Fruit fly (Drosophila melanogaster): Measurements from ENCODE around the gene CG11693.

The CG11693 gene

DNA sequence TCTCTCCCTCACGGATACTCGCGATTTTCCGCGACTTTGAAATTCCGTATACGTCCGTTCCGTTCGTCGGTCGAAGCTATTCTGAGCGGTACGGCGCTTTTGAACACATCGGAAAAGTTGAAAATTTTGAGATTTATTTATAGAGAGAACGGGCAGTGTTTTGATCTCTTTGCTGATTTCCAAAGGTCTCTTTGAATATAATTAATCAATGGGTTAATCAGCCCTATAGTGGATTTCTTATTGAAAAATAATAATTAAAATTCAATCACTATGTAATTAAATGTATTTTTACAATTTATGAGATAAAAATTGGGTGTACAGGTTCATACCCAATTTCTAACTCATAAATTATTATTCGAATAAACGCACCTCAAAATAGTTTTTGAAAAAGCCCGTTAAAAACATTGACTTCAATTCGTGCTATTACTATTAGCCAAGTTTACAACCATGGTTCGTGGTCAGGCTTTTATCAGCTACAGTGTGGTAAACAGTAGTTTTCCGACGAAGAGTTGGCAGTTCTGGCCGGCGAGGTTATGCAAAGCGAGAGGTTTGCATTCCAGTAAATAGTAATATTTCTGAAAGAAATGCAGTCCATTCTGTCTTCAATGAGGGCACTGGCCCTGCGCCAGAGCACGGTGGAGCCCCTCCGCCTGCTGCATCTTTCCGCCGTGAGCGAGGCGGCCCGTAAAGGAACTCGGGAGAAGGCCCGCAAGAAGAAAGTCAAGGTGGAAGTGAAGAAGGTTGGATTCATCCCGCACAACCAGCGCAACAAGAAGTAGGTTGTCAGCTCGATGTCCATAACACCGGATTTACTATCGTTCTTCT, 9.4 kb downstream of the CG11693 start, which contains the start of the genes CG9626 and mRpL1:
CG9626 (minus strand) TSS at position 51 of the 825 bp plus-strand sequence.
mRpL1 (plus strand) TSS at position 513 of the 825 bp plus-strand sequence.
- TF ChIP-seq Myc (optimal IDR thresholded peaks at IDR 0.05) (no peak), ttk (optimal IDR thresholded peaks at IDR 0.05) (no peak), psq (optimal IDR thresholded peaks at IDR 0.05) (no peak), insv (optimal IDR thresholded peaks at IDR 0.05) (no peak), h (optimal IDR thresholded peaks at IDR 0.05) (no peak), Sin3A (optimal IDR thresholded peaks at IDR 0.05) (no peak)

DNA sequence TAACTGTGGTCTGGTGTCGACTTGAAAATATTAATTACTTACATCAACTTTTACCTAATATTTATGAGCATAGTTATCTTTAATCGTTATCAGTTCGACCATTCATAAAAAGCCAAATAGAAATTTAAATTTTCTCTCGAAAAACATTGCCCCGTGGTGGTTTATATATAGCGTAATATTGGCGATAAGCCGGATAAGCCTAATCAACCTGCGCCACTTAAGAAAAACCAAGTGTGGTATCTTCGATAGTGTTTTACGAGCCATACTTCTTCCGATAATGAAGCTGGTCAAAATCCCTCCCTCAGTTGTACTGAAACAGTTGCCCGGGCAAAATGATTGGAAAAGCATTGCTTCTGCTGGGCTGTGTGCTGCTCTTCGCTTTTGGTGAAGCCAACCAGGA, 18.5 kb downstream of the CG11693 start, which contains the start of gene CG31463:
CG31463 (plus strand) TSS at position 302 of the 400 bp plus-strand sequence.
- no peak for TF ChIP-seq h (optimal IDR thresholded peaks at IDR 0.05)
- TF ChIP-seq Sin3A (optimal IDR thresholded peaks at IDR 0.05): no peak
- no peak for TF ChIP-seq insv (optimal IDR thresholded peaks at IDR 0.05)
- TF ChIP-seq psq (optimal IDR thresholded peaks at IDR 0.05): no peak

- no peak for TF ChIP-seq ttk (optimal IDR thresholded peaks at IDR 0.05)
- no peak for TF ChIP-seq Sin3A (optimal IDR thresholded peaks at IDR 0.05)
- TF ChIP-seq h (optimal IDR thresholded peaks at IDR 0.05): no peak
- TF ChIP-seq psq (optimal IDR thresholded peaks at IDR 0.05): no peak
- TF ChIP-seq Myc (optimal IDR thresholded peaks at IDR 0.05): no peak
- no peak for TF ChIP-seq insv (optimal IDR thresholded peaks at IDR 0.05)
Observed at dm6 chr3R:8290940-8291339, 19.6 kb downstream of the CG11693 start, which contains the start of gene CG31464. CG31464 (plus strand) TSS chr3R:8291240.

- TF ChIP-seq Myc (optimal IDR thresholded peaks at IDR 0.05) (no peak), Sin3A (optimal IDR thresholded peaks at IDR 0.05) (no peak), ttk (optimal IDR thresholded peaks at IDR 0.05) (no peak), insv (optimal IDR thresholded peaks at IDR 0.05) (no peak), psq (optimal IDR thresholded peaks at IDR 0.05) (no peak), h (optimal IDR thresholded peaks at IDR 0.05) (no peak)
Observed at dm6 chr3R:8290478-8290877, 20.1 kb downstream of the CG11693 start, which contains the start of gene CG11672. CG11672 (minus strand) TSS chr3R:8290578.

- TF ChIP-seq h (optimal IDR thresholded peaks at IDR 0.05): no peak
- no peak for TF ChIP-seq insv (optimal IDR thresholded peaks at IDR 0.05)
- TF ChIP-seq psq (optimal IDR thresholded peaks at IDR 0.05): no peak
- TF ChIP-seq Sin3A (optimal IDR thresholded peaks at IDR 0.05): no peak
Observed at dm6 chr3R:8288790-8289189, 21.8 kb downstream of the CG11693 start.

- no peak for TF ChIP-seq psq (optimal IDR thresholded peaks at IDR 0.05)
- no peak for TF ChIP-seq Sin3A (optimal IDR thresholded peaks at IDR 0.05)
Observed at dm6 chr3R:8287697-8288096, 22.9 kb downstream of the CG11693 start, which contains the start of gene Nazo. Nazo (plus strand) TSS chr3R:8287876.

DNA sequence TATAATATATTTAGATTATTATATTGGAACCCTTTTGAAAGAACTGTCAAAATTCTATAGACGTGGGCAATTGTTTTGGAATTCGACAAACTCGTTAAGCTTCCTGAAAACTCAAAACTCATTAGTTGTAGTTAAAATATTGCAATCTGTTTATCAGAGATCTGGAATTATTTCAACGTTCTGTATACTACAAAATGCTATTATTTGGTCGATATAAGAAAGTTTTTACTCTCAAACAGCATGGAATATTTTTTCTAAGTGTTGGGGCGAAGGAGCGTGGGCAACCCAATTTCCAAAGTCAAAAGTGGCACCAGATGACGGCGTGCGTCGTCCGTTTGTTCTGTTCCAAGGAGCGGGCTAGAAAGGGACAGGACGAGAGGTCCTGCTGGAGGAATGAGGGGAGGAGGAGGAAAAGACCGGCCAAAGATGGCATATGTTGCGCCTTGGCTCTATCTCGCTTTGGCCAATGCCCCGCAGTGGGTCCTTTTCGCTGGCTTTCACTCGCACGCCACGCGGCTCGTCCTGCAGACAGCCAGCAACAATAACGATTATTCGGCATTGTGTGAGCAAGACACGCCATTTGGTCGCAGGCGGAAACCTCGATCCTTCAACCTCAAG, 24.7 kb downstream of the CG11693 start:
- TF ChIP-seq Sin3A (optimal IDR thresholded peaks at IDR 0.05): no peak
- TF ChIP-seq h (optimal IDR thresholded peaks at IDR 0.05): no peak
- no peak for TF ChIP-seq insv (optimal IDR thresholded peaks at IDR 0.05)
- no peak for TF ChIP-seq psq (optimal IDR thresholded peaks at IDR 0.05)
- no peak for TF ChIP-seq Myc (optimal IDR thresholded peaks at IDR 0.05)
- no peak for TF ChIP-seq ttk (optimal IDR thresholded peaks at IDR 0.05)

dm6 chr3R:8284234-8284633, 26.3 kb downstream of the CG11693 start:
- no peak for TF ChIP-seq Myc (optimal IDR thresholded peaks at IDR 0.05)
- no peak for TF ChIP-seq ttk (optimal IDR thresholded peaks at IDR 0.05)

DNA sequence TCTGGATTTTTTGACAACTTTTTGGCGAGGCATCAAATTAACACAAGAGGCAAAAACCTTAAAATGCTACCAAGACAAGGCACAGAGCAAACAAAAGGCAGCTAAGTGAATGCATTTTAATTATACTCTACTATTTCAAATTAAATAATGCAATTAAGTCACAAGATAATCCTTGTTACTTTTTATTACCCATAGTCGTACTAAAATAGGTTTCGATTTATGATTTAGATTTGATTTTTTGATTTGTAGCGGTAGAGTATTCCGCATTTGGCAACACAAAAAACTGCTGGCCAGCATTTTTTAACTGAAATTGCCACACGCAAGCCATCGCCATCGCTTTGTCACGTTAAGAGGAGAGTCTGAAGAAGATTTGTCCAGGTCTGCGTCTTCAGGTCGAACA, 27.9 kb downstream of the CG11693 start:
- no peak for TF ChIP-seq ttk (optimal IDR thresholded peaks at IDR 0.05)
- no peak for TF ChIP-seq Sin3A (optimal IDR thresholded peaks at IDR 0.05)
- TF ChIP-seq psq (optimal IDR thresholded peaks at IDR 0.05): no peak
- no peak for TF ChIP-seq Myc (optimal IDR thresholded peaks at IDR 0.05)
- TF ChIP-seq h (optimal IDR thresholded peaks at IDR 0.05): no peak
- TF ChIP-seq insv (optimal IDR thresholded peaks at IDR 0.05): no peak

- TF ChIP-seq Sin3A (optimal IDR thresholded peaks at IDR 0.05) (no peak), Myc (optimal IDR thresholded peaks at IDR 0.05) (no peak), psq (optimal IDR thresholded peaks at IDR 0.05) (no peak), insv (optimal IDR thresholded peaks at IDR 0.05) (no peak), h (optimal IDR thresholded peaks at IDR 0.05) (no peak), ttk (optimal IDR thresholded peaks at IDR 0.05) (no peak)
Observed at dm6 chr3R:8279970-8280369, 30.6 kb downstream of the CG11693 start.

dm6 chr3R:8277494-8278293, 32.9 kb downstream of the CG11693 start, which contains the start of gene ato:
ato (plus strand) TSS chr3R:8278052.
- TF ChIP-seq h (optimal IDR thresholded peaks at IDR 0.05): no peak
- no peak for TF ChIP-seq ttk (optimal IDR thresholded peaks at IDR 0.05)
- no peak for TF ChIP-seq insv (optimal IDR thresholded peaks at IDR 0.05)
- TF ChIP-seq Myc (optimal IDR thresholded peaks at IDR 0.05): no peak
- no peak for TF ChIP-seq psq (optimal IDR thresholded peaks at IDR 0.05)
- TF ChIP-seq Sin3A (optimal IDR thresholded peaks at IDR 0.05): no peak

- TF ChIP-seq psq (optimal IDR thresholded peaks at IDR 0.05) (no peak), Myc (optimal IDR thresholded peaks at IDR 0.05) (no peak), ttk (optimal IDR thresholded peaks at IDR 0.05) (no peak), insv (optimal IDR thresholded peaks at IDR 0.05) (no peak), h (optimal IDR thresholded peaks at IDR 0.05) (no peak), Sin3A (optimal IDR thresholded peaks at IDR 0.05) (no peak)
Observed at dm6 chr3R:8275031-8275430, 35.5 kb downstream of the CG11693 start.

Data from Kc167 (cell line).